Worm (Caenorhabditis elegans) whole organism, midembryonic: ENCODE results near the gene Y54G2A.7.

ENCODE experiments used
- T22C8.4 ChIP-seq: fragments of 200-800 bp; sonication (Bioruptor generic); IDR thresholded peaks from 2 replicates; pipeline ENCODE4 v1.3.6; 2022; ENCODE audit warnings: missing genetic modification characterization, missing compliant biosample characterization
- cog-1 ChIP-seq: sonication (generic microtip); optimal IDR thresholded peaks from 2 replicates; lab custom pipeline; 2016; ENCODE audit warnings: missing genetic modification characterization, missing compliant biosample characterization
- flt-1 ChIP-seq: fragments of 200-800 bp; sonication (Bioruptor generic); IDR thresholded peaks from 2 replicates; pipeline ENCODE4 v1.3.6; 2022; ENCODE audit warnings: missing genetic modification characterization, missing compliant biosample characterization
- klf-2 ChIP-seq: fragments of 200-800 bp; sonication (Bioruptor generic); conservative IDR thresholded peaks from 2 replicates; pipeline ENCODE4 v1.3.6; 2022; ENCODE audit warnings: missing genetic modification reagents, missing genetic modification characterization, missing compliant biosample characterization
- med-1 ChIP-seq: sonication (generic microtip); optimal IDR thresholded peaks from 2 replicates; lab custom pipeline; 2017; ENCODE audit warnings: missing genetic modification characterization, mild to moderate bottlenecking, missing compliant biosample characterization, antibody characterized with exemption, missing genetic modification reagents; ENCODE audit not compliant: insufficient read depth
- ref-1 ChIP-seq: fragments of 200-800 bp; sonication (Bioruptor generic); conservative IDR thresholded peaks from 2 replicates; pipeline ENCODE4 v1.3.6; 2022; ENCODE audit warnings: missing genetic modification reagents, missing genetic modification characterization, missing compliant biosample characterization
- tab-1 ChIP-seq: fragments of 200-800 bp; sonication (Bioruptor generic); IDR thresholded peaks from 2 replicates; pipeline ENCODE4 v1.3.6; 2022; ENCODE audit warnings: missing genetic modification characterization, missing compliant biosample characterization
- ztf-23 ChIP-seq: fragments of 200-800 bp; sonication (Bioruptor generic); IDR thresholded peaks from 2 replicates; pipeline ENCODE4 v1.3.6; 2022; ENCODE audit warnings: missing genetic modification reagents, missing genetic modification characterization, missing compliant biosample characterization
- ztf-29 ChIP-seq: fragments of 200-800 bp; sonication (Bioruptor generic); IDR thresholded peaks from 2 replicates; pipeline ENCODE4 v1.3.6; 2022; ENCODE audit warnings: missing genetic modification reagents, missing genetic modification characterization, missing compliant biosample characterization

Y54G2A.7 gene

ce11 chrIV:2835364-2835763 lies 3.0 kb upstream of the Y54G2A.7 start, which contains the start of gene clec-82:
clec-82 (plus strand) TSS chrIV:2835664.
- TF ChIP-seq med-1 (GFP tag; lab: Kevin White, UChicago) (no peak), ztf-29 (GFP tag; lab: Robert Waterston, UW) (no peak), T22C8.4 (GFP tag; lab: Robert Waterston, UW) (no peak), tab-1 (no peak), ref-1 (no peak), ztf-23 (GFP tag; lab: Robert Waterston, UW) (no peak), flt-1 (no peak), cog-1 (tag; lab: Kevin White, UChicago) (no peak), klf-2 (GFP tag; lab: Robert Waterston, UW) (no peak)

DNA sequence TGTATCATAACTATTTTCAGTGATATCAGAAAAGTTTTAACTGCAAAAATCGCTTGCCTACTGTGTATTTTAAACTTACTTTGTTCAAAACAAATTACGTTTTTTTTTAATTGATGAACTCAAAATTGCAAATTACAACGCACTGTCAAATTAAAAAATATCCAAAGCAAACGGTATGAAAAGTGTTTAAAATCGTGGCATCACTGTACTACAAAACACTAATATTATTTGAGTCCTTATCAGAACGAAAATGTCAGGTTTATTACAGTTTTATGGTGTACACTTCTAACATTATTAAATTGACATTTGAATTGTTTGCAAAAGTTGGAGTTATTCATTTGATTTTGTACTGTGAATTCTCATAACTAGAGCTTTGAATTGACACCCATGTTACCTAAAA lies 2.9 kb downstream of the Y54G2A.7 start, which contains the start of gene clec-83:
Gene clec-83 (minus strand): TSS at position 213 of the 400 bp plus-strand sequence.
- no peak for TF ChIP-seq ref-1
- no peak for TF ChIP-seq ztf-29 (GFP tag; lab: Robert Waterston, UW)
- no peak for TF ChIP-seq cog-1 (tag; lab: Kevin White, UChicago)

DNA sequence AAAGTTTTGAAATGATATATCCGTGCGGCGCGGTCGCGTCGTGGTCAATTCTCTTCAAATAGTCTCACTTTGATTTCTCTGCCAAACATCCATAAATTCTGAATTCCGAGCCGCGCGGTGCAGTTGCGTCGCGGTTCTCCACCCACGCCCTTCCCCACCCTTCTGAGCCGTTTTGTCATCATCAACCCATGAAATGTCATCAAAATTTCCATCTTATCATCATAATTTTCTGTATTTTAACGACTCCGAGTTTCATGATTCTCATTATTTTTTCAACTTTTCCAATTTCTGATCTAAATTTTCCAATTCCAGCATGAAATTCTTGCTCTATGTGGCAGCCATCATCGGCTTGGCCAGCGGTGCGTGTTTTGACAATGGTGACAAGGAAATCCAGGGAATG lies 3.8 kb downstream of the Y54G2A.7 start, which contains the start of gene clec-84:
Gene clec-84 (plus strand): TSS at position 301 of the 400 bp plus-strand sequence.
- TF ChIP-seq klf-2 (GFP tag; lab: Robert Waterston, UW) (no peak), flt-1 (no peak), tab-1 (no peak), ref-1 (no peak), ztf-29 (GFP tag; lab: Robert Waterston, UW) (no peak), ztf-23 (GFP tag; lab: Robert Waterston, UW) (no peak), med-1 (GFP tag; lab: Kevin White, UChicago) (no peak), T22C8.4 (GFP tag; lab: Robert Waterston, UW) (no peak), cog-1 (tag; lab: Kevin White, UChicago) (no peak)

- TF ChIP-seq klf-2 (GFP tag; lab: Robert Waterston, UW) (no peak), tab-1 (no peak), T22C8.4 (GFP tag; lab: Robert Waterston, UW) (no peak), flt-1 (no peak), ztf-23 (GFP tag; lab: Robert Waterston, UW) (no peak), med-1 (GFP tag; lab: Kevin White, UChicago) (no peak), ztf-29 (GFP tag; lab: Robert Waterston, UW) (no peak), ref-1 (no peak), cog-1 (tag; lab: Kevin White, UChicago) (no peak)
These were observed 5.5 kb downstream of the Y54G2A.7 start, which contains the start of gene Y54G2A.15 for ce11 chrIV:2843882-2844281. Y54G2A.15 (minus strand) TSS chrIV:2843982.

DNA sequence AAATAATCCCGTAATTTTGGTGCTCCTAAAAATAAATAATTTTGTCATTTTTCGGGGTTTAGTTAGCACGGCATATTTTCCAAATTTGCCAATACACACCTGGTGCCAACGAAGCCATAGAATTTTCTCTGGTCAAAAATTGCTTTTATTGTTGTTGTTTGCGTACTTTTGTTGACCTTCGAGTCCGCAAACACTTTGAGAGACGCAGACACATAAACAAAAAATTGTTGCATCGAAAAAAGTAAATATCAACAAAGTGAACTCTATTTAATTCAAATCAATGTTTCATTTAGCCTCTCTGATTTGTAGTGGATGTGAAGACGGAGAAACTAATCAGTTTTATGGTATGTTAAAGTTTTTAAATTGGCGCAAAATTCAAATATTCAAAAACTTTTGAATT lies 7.9 kb downstream of the Y54G2A.7 start, which contains the start of gene Y54G2A.40:
Gene Y54G2A.40 (plus strand): TSS at position 213 of the 400 bp plus-strand sequence.
- TF ChIP-seq ref-1 (no peak), ztf-23 (GFP tag; lab: Robert Waterston, UW) (no peak), flt-1 (no peak), tab-1 (no peak), med-1 (GFP tag; lab: Kevin White, UChicago) (no peak), cog-1 (tag; lab: Kevin White, UChicago) (no peak), ztf-29 (GFP tag; lab: Robert Waterston, UW) (no peak), klf-2 (GFP tag; lab: Robert Waterston, UW) (no peak)

DNA sequence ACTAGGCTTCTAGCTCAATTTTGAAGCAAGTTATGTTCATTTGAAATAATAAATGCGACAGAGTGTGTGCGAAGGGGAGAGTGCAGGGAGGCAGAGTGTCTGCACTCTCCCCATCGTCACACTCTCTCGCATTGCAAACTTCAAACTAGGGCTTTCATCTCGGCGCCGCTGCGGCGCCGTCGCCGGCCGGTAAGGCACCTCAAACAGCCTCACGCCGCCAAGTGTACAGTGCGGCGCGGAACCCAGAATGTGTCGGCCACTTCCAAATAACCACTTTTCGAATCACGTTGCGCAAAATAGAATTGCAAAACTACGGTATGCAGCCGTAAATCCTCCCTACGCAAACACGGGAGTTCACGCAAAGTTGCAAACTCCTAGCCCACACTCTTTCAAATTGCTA lies 10.9 kb downstream of the Y54G2A.7 start:
- TF ChIP-seq ref-1 (no peak), cog-1 (tag; lab: Kevin White, UChicago) (no peak), flt-1 (no peak)

- no peak for TF ChIP-seq ref-1
- no peak for TF ChIP-seq ztf-23 (GFP tag; lab: Robert Waterston, UW)
- no peak for TF ChIP-seq med-1 (GFP tag; lab: Kevin White, UChicago)
- no peak for TF ChIP-seq klf-2 (GFP tag; lab: Robert Waterston, UW)
- no peak for TF ChIP-seq T22C8.4 (GFP tag; lab: Robert Waterston, UW)
- no peak for TF ChIP-seq flt-1
- no peak for TF ChIP-seq cog-1 (tag; lab: Kevin White, UChicago)
- no peak for TF ChIP-seq tab-1
- TF ChIP-seq ztf-29 (GFP tag; lab: Robert Waterston, UW), result no peak
These were observed 12.2 kb downstream of the Y54G2A.7 start, which contains the start of gene clec-85 for ce11 chrIV:2850586-2850985. clec-85 (plus strand) TSS chrIV:2850886.

DNA sequence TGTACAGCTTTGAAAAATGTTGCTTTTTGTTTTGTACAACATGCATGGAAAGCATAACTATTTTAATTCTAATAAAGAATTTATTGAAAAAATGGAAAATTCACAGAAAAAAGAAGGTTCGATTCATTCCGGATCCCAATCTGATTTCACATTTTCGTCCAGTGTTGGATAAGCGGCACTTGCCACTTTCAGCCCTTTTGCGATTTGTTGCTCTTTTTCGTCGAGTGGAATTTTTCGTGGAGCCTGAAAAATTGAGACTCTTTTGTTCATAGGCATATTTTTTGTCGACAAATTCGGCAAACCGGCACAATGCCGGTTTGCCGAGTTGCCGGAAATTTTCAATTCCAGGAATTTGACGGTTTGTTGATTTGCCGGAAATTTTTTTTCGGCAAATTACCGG lies 13.2 kb downstream of the Y54G2A.7 start:
- TF ChIP-seq flt-1, result no peak
- TF ChIP-seq ref-1, result no peak
- no peak for TF ChIP-seq ztf-29 (GFP tag; lab: Robert Waterston, UW)
- no peak for TF ChIP-seq med-1 (GFP tag; lab: Kevin White, UChicago)
- no peak for TF ChIP-seq cog-1 (tag; lab: Kevin White, UChicago)
- no peak for TF ChIP-seq tab-1
- TF ChIP-seq ztf-23 (GFP tag; lab: Robert Waterston, UW), result no peak

DNA sequence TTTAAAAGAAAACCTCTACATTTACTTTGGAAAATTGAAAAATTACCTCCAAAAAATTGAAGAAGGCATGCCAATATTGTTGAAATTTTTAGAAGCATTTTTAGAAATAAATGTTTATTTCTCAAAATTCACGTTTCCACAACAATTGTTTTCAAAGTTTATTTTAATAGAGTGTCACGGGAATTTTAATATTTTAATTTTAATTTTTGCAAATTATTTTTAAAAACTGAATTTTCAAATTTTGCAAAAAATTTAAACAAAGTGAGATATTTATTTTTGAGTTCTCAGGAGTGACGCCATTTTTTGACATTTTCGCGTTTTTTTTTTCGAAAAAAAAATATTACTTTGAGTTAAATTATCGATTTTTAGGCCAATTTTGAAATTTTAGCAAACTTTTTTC lies 14.8 kb downstream of the Y54G2A.7 start, which contains the start of gene Y54G2A.49:
Gene Y54G2A.49 (minus strand): TSS at position 101 of the 400 bp plus-strand sequence.
- TF ChIP-seq ztf-29 (GFP tag; lab: Robert Waterston, UW), result no peak
- no peak for TF ChIP-seq ref-1
- no peak for TF ChIP-seq med-1 (GFP tag; lab: Kevin White, UChicago)
- no peak for TF ChIP-seq ztf-23 (GFP tag; lab: Robert Waterston, UW)
- no peak for TF ChIP-seq klf-2 (GFP tag; lab: Robert Waterston, UW)
- TF ChIP-seq T22C8.4 (GFP tag; lab: Robert Waterston, UW), result no peak
- no peak for TF ChIP-seq tab-1
- no peak for TF ChIP-seq flt-1
- no peak for TF ChIP-seq cog-1 (tag; lab: Kevin White, UChicago)

- TF ChIP-seq ref-1 (no peak), med-1 (GFP tag; lab: Kevin White, UChicago) (no peak), ztf-29 (GFP tag; lab: Robert Waterston, UW) (no peak), cog-1 (tag; lab: Kevin White, UChicago) (no peak), klf-2 (GFP tag; lab: Robert Waterston, UW) (no peak), tab-1 (no peak), ztf-23 (GFP tag; lab: Robert Waterston, UW) (no peak), T22C8.4 (GFP tag; lab: Robert Waterston, UW) (no peak), flt-1 (no peak)
These were observed 15.8 kb downstream of the Y54G2A.7 start for ce11 chrIV:2854161-2854560.
